Worm (Caenorhabditis elegans) whole organism, L1 larva: ENCODE data around the gene ceh-36.

Source experiments
- C04F5.9 ChIP-seq: sonication (generic microtip); optimal IDR thresholded peaks from 2 replicates; lab custom pipeline; 2016; ENCODE audit warnings: missing genetic modification characterization, missing compliant biosample characterization
- C16A3.4 ChIP-seq: fragments of 150-350 bp; optimal IDR thresholded peaks from 2 replicates; lab custom pipeline; 2014; ENCODE audit warnings: missing biosample characterization, missing genetic modification characterization
- C34B4.2 ChIP-seq: sonication (generic microtip); optimal IDR thresholded peaks from 2 replicates; lab custom pipeline; 2017; ENCODE audit warnings: mild to moderate bottlenecking, missing genetic modification characterization, missing compliant biosample characterization
- F16B12.6 ChIP-seq: fragments of 150-350 bp; optimal IDR thresholded peaks from 2 replicates; lab custom pipeline; 2014; ENCODE audit warnings: missing biosample characterization, missing genetic modification characterization
- Y116A8C.19 ChIP-seq: sonication (generic microtip); optimal IDR thresholded peaks from 2 replicates; lab custom pipeline; 2016; ENCODE audit warnings: missing compliant biosample characterization, missing genetic modification characterization, borderline replicate concordance
- alr-1 ChIP-seq: fragments of 200-800 bp; sonication (Bioruptor generic); optimal IDR thresholded peaks from 2 replicates; lab custom pipeline; 2018; ENCODE audit warnings: borderline replicate concordance, mild to moderate bottlenecking, missing genetic modification characterization, missing compliant biosample characterization
- aly-2 ChIP-seq: fragments of 150-350 bp; optimal IDR thresholded peaks from 2 replicates; lab custom pipeline; 2014; ENCODE audit warnings: missing biosample characterization, missing genetic modification characterization
- blmp-1 ChIP-seq: fragments of 150-350 bp; optimal IDR thresholded peaks from 2 replicates; lab custom pipeline; 2014; ENCODE audit warnings: missing biosample characterization, missing genetic modification characterization
- ceh-63 ChIP-seq: fragments of 200-800 bp; sonication (Bioruptor generic); optimal IDR thresholded peaks from 2 replicates; lab custom pipeline; 2018; ENCODE audit warnings: mild to moderate bottlenecking, missing genetic modification characterization, missing compliant biosample characterization
- ceh-8 ChIP-seq: fragments of 200-800 bp; sonication (Bioruptor generic); optimal IDR thresholded peaks from 2 replicates; lab custom pipeline; 2018; ENCODE audit warnings: mild to moderate bottlenecking, missing genetic modification characterization, moderate library complexity, missing compliant biosample characterization
- ceh-82 ChIP-seq, 3 experiments: fragments of 150-350 bp in 1 of 3; sonication (generic microtip) in 2 of 3; optimal IDR thresholded peaks; 2 replicates each; lab custom pipeline; 2014 to 2017; ENCODE audit warnings: missing biosample characterization in 3 of 3, missing genetic modification characterization in 3 of 3
- ceh-90 ChIP-seq: sonication (generic microtip); optimal IDR thresholded peaks from 2 replicates; lab custom pipeline; 2016; ENCODE audit warnings: missing genetic modification characterization, missing compliant biosample characterization
- ces-1 ChIP-seq: fragments of 150-350 bp; optimal IDR thresholded peaks from 2 replicates; lab custom pipeline; 2014; ENCODE audit warnings: missing biosample characterization, missing genetic modification reagents, missing genetic modification characterization
- efl-3 ChIP-seq: fragments of 200-800 bp; sonication (Bioruptor generic); optimal IDR thresholded peaks from 2 replicates; lab custom pipeline; 2018; ENCODE audit warnings: mild to moderate bottlenecking, missing genetic modification characterization, missing compliant biosample characterization
- egl-13 ChIP-seq: sonication (generic microtip); optimal IDR thresholded peaks from 2 replicates; lab custom pipeline; 2016; ENCODE audit warnings: missing genotype, missing genetic modification reagents, missing genetic modification characterization, missing compliant biosample characterization
- egl-27 ChIP-seq, 2 experiments: fragments of 150-350 bp in 1 of 2; sonication (generic microtip); optimal IDR thresholded peaks; 3 replicates each; lab custom pipeline; 2017 to 2018; ENCODE audit warnings: missing biosample characterization in 2 of 2, missing genetic modification characterization in 2 of 2, missing genetic modification reagents in 2 of 2
- elt-2 ChIP-seq: sonication (generic microtip); optimal IDR thresholded peaks from 2 replicates; lab custom pipeline; 2016; ENCODE audit warnings: missing genetic modification characterization, mild to moderate bottlenecking, inconsistent platforms, missing compliant biosample characterization, missing genetic modification reagents
- fkh-10 ChIP-seq: sonication (generic microtip); optimal IDR thresholded peaks from 2 replicates; lab custom pipeline; 2017; ENCODE audit warnings: missing biosample characterization, missing genetic modification reagents, missing genetic modification characterization
- fkh-4 ChIP-seq: sonication (generic microtip); optimal IDR thresholded peaks from 2 replicates; lab custom pipeline; 2016; ENCODE audit warnings: missing compliant biosample characterization, missing genetic modification characterization, borderline replicate concordance
- fos-1 ChIP-seq: fragments of 150-350 bp; optimal IDR thresholded peaks from 2 replicates; lab custom pipeline; 2014; ENCODE audit warnings: missing biosample characterization, missing genetic modification characterization
- hpl-2 ChIP-seq: fragments of 150-350 bp; optimal IDR thresholded peaks from 2 replicates; lab custom pipeline; 2014; ENCODE audit warnings: missing biosample characterization, missing genetic modification reagents, missing genetic modification characterization
- irx-1 ChIP-seq: sonication (generic microtip); optimal IDR thresholded peaks from 2 replicates; lab custom pipeline; 2016; ENCODE audit warnings: missing genetic modification characterization, missing compliant biosample characterization
- isw-1 ChIP-seq: fragments of 200-800 bp; sonication (Bioruptor generic); IDR thresholded peaks from 2 replicates; pipeline ENCODE4 v1.3.6; 2022; ENCODE audit warnings: missing genetic modification characterization, missing compliant biosample characterization
- jun-1 ChIP-seq: fragments of 150-350 bp; optimal IDR thresholded peaks from 2 replicates; lab custom pipeline; 2014; ENCODE audit warnings: missing biosample characterization, missing genetic modification reagents, missing genetic modification characterization
- lin-35 ChIP-seq, 2 experiments: fragments of 150-350 bp; optimal IDR thresholded peaks; 2 replicates each; lab custom pipeline; 2014; ENCODE audit warnings: missing biosample characterization in 2 of 2, missing genetic modification characterization in 2 of 2, missing genetic modification reagents in 2 of 2
- lsy-2 ChIP-seq, 2 experiments: fragments of 150-350 bp; optimal IDR thresholded peaks; 2 replicates each; lab custom pipeline; 2014; ENCODE audit warnings: missing biosample characterization in 2 of 2, missing genetic modification characterization in 2 of 2
- mab-9 ChIP-seq: fragments of 200-800 bp; sonication (Bioruptor generic); IDR thresholded peaks from 2 replicates; pipeline ENCODE4 v1.3.6; 2022; ENCODE audit warnings: missing genetic modification reagents, missing genetic modification characterization, missing compliant biosample characterization
- mef-2 ChIP-seq: fragments of 150-350 bp; optimal IDR thresholded peaks from 2 replicates; lab custom pipeline; 2014; ENCODE audit warnings: missing biosample characterization, missing genetic modification characterization
- mep-1 ChIP-seq: fragments of 150-350 bp; optimal IDR thresholded peaks from 2 replicates; lab custom pipeline; 2014; ENCODE audit warnings: missing biosample characterization, missing genetic modification characterization
- nhr-11 ChIP-seq: fragments of 150-350 bp; optimal IDR thresholded peaks from 2 replicates; lab custom pipeline; 2014; ENCODE audit warnings: missing biosample characterization, missing genetic modification characterization
- nhr-12 ChIP-seq: sonication (generic microtip); optimal IDR thresholded peaks from 2 replicates; lab custom pipeline; 2017; ENCODE audit warnings: missing biosample characterization, missing genetic modification characterization
- nhr-19 ChIP-seq: fragments of 200-800 bp; sonication (Bioruptor generic); conservative IDR thresholded peaks from 2 replicates; pipeline ENCODE4 v1.3.6; 2022; ENCODE audit warnings: missing genetic modification characterization, missing compliant biosample characterization
- nhr-20 ChIP-seq: sonication (generic microtip); optimal IDR thresholded peaks from 2 replicates; lab custom pipeline; 2016; ENCODE audit warnings: mild to moderate bottlenecking, missing genetic modification characterization, missing compliant biosample characterization
- nhr-237 ChIP-seq: fragments of 150-350 bp; optimal IDR thresholded peaks from 2 replicates; lab custom pipeline; 2014; ENCODE audit warnings: missing biosample characterization, missing genetic modification characterization
- nhr-47 ChIP-seq: sonication (generic microtip); optimal IDR thresholded peaks from 2 replicates; lab custom pipeline; 2016; ENCODE audit warnings: mild to moderate bottlenecking, missing genetic modification characterization, moderate library complexity, missing compliant biosample characterization
- nhr-71 ChIP-seq: sonication (generic microtip); optimal IDR thresholded peaks from 2 replicates; lab custom pipeline; 2016; ENCODE audit warnings: mild to moderate bottlenecking, missing genetic modification characterization, moderate library complexity, missing compliant biosample characterization
- nhr-77 ChIP-seq: fragments of 150-350 bp; optimal IDR thresholded peaks from 2 replicates; lab custom pipeline; 2014; ENCODE audit warnings: missing biosample characterization, missing genetic modification characterization
- nhr-84 ChIP-seq: sonication (generic microtip); optimal IDR thresholded peaks from 2 replicates; lab custom pipeline; 2017; ENCODE audit warnings: missing biosample characterization, missing genetic modification characterization
- nhr-85 ChIP-seq: sonication (generic microtip); peaks from one replicate; lab custom pipeline; 2016; ENCODE audit warnings: missing genetic modification characterization, inconsistent platforms, missing compliant biosample characterization
- pax-3 ChIP-seq: fragments of 200-800 bp; sonication (Bioruptor generic); optimal IDR thresholded peaks from 2 replicates; lab custom pipeline; 2018; ENCODE audit warnings: mild to moderate bottlenecking, missing genetic modification characterization, moderate library complexity, missing compliant biosample characterization
- pqm-1 ChIP-seq: sonication (generic microtip); optimal IDR thresholded peaks from 3 replicates; lab custom pipeline; 2017; ENCODE audit warnings: missing biosample characterization, missing genetic modification characterization
- rnt-1 ChIP-seq: sonication (generic microtip); optimal IDR thresholded peaks from 2 replicates; lab custom pipeline; 2016; ENCODE audit warnings: mild to moderate bottlenecking, missing genetic modification characterization, moderate library complexity, missing compliant biosample characterization
- snpc-4 ChIP-seq: fragments of 150-350 bp; optimal IDR thresholded peaks from 2 replicates; lab custom pipeline; 2014; ENCODE audit warnings: missing biosample characterization, missing genetic modification characterization
- snu-23 ChIP-seq: sonication (generic microtip); optimal IDR thresholded peaks from 2 replicates; lab custom pipeline; 2016; ENCODE audit warnings: missing genetic modification characterization, missing compliant biosample characterization
- sup-37 ChIP-seq: fragments of 200-800 bp; sonication (Bioruptor generic); optimal IDR thresholded peaks from 2 replicates; lab custom pipeline; 2018; ENCODE audit warnings: mild to moderate bottlenecking, missing genetic modification characterization, missing compliant biosample characterization
- swsn-7 ChIP-seq: sonication (generic microtip); optimal IDR thresholded peaks from 2 replicates; lab custom pipeline; 2016; ENCODE audit warnings: missing genetic modification characterization, missing compliant biosample characterization
- tbx-2 ChIP-seq: sonication (generic microtip); optimal IDR thresholded peaks from 2 replicates; lab custom pipeline; 2016; ENCODE audit warnings: missing genetic modification characterization, missing compliant biosample characterization
- unc-130 ChIP-seq: fragments of 150-350 bp; optimal IDR thresholded peaks from 2 replicates; lab custom pipeline; 2017; ENCODE audit warnings: missing biosample characterization, missing genetic modification characterization, inconsistent platforms
- unc-62 ChIP-seq: fragments of 150-350 bp; optimal IDR thresholded peaks from 2 replicates; lab custom pipeline; 2014; ENCODE audit warnings: missing biosample characterization, missing genetic modification reagents, missing genetic modification characterization
- unc-86 ChIP-seq: sonication (generic microtip); optimal IDR thresholded peaks from 2 replicates; lab custom pipeline; 2016; ENCODE audit warnings: missing genetic modification characterization, missing compliant biosample characterization
- vab-15 ChIP-seq: sonication (generic microtip); optimal IDR thresholded peaks from 2 replicates; lab custom pipeline; 2017; ENCODE audit warnings: missing genotype, mild to moderate bottlenecking, missing genetic modification characterization, missing compliant biosample characterization
- xbp-1 ChIP-seq: sonication (generic microtip); optimal IDR thresholded peaks from 2 replicates; lab custom pipeline; 2016; ENCODE audit warnings: missing genetic modification characterization, missing compliant biosample characterization
- zag-1 ChIP-seq: fragments of 150-350 bp; optimal IDR thresholded peaks from 2 replicates; lab custom pipeline; 2014; ENCODE audit warnings: missing biosample characterization, missing genetic modification characterization
- ztf-4 ChIP-seq: fragments of 150-350 bp; optimal IDR thresholded peaks from 2 replicates; lab custom pipeline; 2014; ENCODE audit warnings: missing biosample characterization, missing genetic modification characterization

ceh-36 gene

ce11 chrX:14169569-14170031 lies 16.8 kb downstream of the ceh-36 start, which contains the start of gene sym-4 (continued):
- no peak for TF ChIP-seq ces-1
- no peak for TF ChIP-seq ceh-90
- TF ChIP-seq irx-1 (tag; lab: Kevin White, UChicago): peak; percentile 75
- TF ChIP-seq alr-1 (tag; lab: Kevin White, UChicago): no peak
- peak; percentile 96 for TF ChIP-seq nhr-20 (tag; lab: Kevin White, UChicago)
- TF ChIP-seq lin-35 (GFP tag; optimal IDR thresholded peaks at IDR 0.05; lab: Kevin White, UChicago): peak; percentile 82 to 92
- no peak for TF ChIP-seq fkh-4 (tag; lab: Kevin White, UChicago)
- peak; percentile 87 for TF ChIP-seq fos-1
- peak; percentile 85 for TF ChIP-seq vab-15
- TF ChIP-seq pax-3 (tag; lab: Kevin White, UChicago): peak; percentile 51
- TF ChIP-seq aly-2 (tag; lab: Kevin White, UChicago): no peak
- TF ChIP-seq ceh-82 (tag; optimal IDR thresholded peaks at IDR 0.05; lab: Kevin White, UChicago): peak; percentile 73 to 94 (median 78)
- TF ChIP-seq snu-23 (GFP tag; lab: Kevin White, UChicago): peak; percentile 98
- TF ChIP-seq nhr-11 (tag; lab: Kevin White, UChicago): peak; percentile 51
- TF ChIP-seq nhr-84 (tag; lab: Kevin White, UChicago): no peak
- peak; percentile 56 for TF ChIP-seq F16B12.6
- peak; percentile 95 for TF ChIP-seq nhr-237 (tag; lab: Kevin White, UChicago)
- peak; percentile 90 for TF ChIP-seq swsn-7 (tag; lab: Kevin White, UChicago)
- TF ChIP-seq unc-86 (tag; lab: Kevin White, UChicago): peak; percentile 81
- TF ChIP-seq ztf-4: peak; percentile 81
- TF ChIP-seq unc-62 (GFP tag; lab: Kevin White, UChicago): no peak
- peak; percentile 91 for TF ChIP-seq nhr-19 (GFP tag; lab: Robert Waterston, UW)
- TF ChIP-seq pqm-1 (tag; lab: Kevin White, UChicago): no peak
- TF ChIP-seq snpc-4: peak; percentile 79
- TF ChIP-seq nhr-71 (tag; lab: Kevin White, UChicago): peak; percentile 96
- no peak for TF ChIP-seq Y116A8C.19 (tag; lab: Kevin White, UChicago)
- peak; percentile 57 for TF ChIP-seq C04F5.9 (tag; lab: Kevin White, UChicago)
- TF ChIP-seq mab-9 (GFP tag; lab: Robert Waterston, UW): peak; percentile 28; the same call in 1 of the 2 replicates
- TF ChIP-seq nhr-85 (tag; lab: Kevin White, UChicago): peak; percentile 94
- TF ChIP-seq egl-27 (tag; optimal IDR thresholded peaks at IDR 0.05; lab: Kevin White, UChicago): peak in 1 of 2 experiments; percentile 50
- TF ChIP-seq ceh-8: peak; percentile 57
- TF ChIP-seq jun-1: peak; percentile 94
- peak; percentile 85 for TF ChIP-seq hpl-2 (GFP tag; lab: Kevin White, UChicago)
- peak; percentile 79 to 89 for TF ChIP-seq lsy-2 (tag; optimal IDR thresholded peaks at IDR 0.05; lab: Kevin White, UChicago)
- peak; percentile 86 for TF ChIP-seq xbp-1 (tag; lab: Kevin White, UChicago)
- peak; percentile 96 for TF ChIP-seq mep-1 (tag; lab: Kevin White, UChicago)
- TF ChIP-seq mef-2 (tag; lab: Kevin White, UChicago): no peak
- TF ChIP-seq unc-130 (tag; lab: Kevin White, UChicago): peak; percentile 66
- TF ChIP-seq nhr-12 (tag; lab: Kevin White, UChicago): no peak
- TF ChIP-seq rnt-1 (tag; lab: Kevin White, UChicago): peak; percentile 83
- TF ChIP-seq fkh-10: peak; percentile 67
- peak; percentile 74 for TF ChIP-seq isw-1
- TF ChIP-seq zag-1: no peak
- peak; percentile 4 for TF ChIP-seq sup-37 (GFP tag; lab: Kevin White, UChicago)
- peak; percentile 94 for TF ChIP-seq nhr-77 (tag; lab: Kevin White, UChicago)
- peak; percentile 90 for TF ChIP-seq tbx-2 (tag; lab: Kevin White, UChicago)
- peak; percentile 61 for TF ChIP-seq egl-13 (tag; lab: Kevin White, UChicago)
- no peak for TF ChIP-seq C34B4.2
- no peak for TF ChIP-seq efl-3 (GFP tag; lab: Kevin White, UChicago)
- TF ChIP-seq ceh-63: no peak
- peak; percentile 88 for TF ChIP-seq blmp-1 (tag; lab: Kevin White, UChicago)
- TF ChIP-seq C16A3.4 (tag; lab: Kevin White, UChicago): peak; percentile 93
- peak; percentile 83 for TF ChIP-seq elt-2
- TF ChIP-seq nhr-47 (tag; lab: Kevin White, UChicago): peak; percentile 88
